Worm (Caenorhabditis elegans) whole organism, L3 larva: ENCODE measurements around the gene Y70C5A.3.

Experiments
- elt-2 ChIP-seq: sonication (generic microtip); optimal IDR thresholded peaks from 2 replicates; lab custom pipeline; 2016; ENCODE audit warnings: missing genetic modification reagents, mild to moderate bottlenecking, missing genetic modification characterization, missing compliant biosample characterization
- fos-1 ChIP-seq: fragments of 150-350 bp; optimal IDR thresholded peaks from 2 replicates; lab custom pipeline; 2014; ENCODE audit warnings: missing biosample characterization, missing genetic modification characterization
- jun-1 ChIP-seq: fragments of 150-350 bp; optimal IDR thresholded peaks from 2 replicates; lab custom pipeline; 2014; ENCODE audit warnings: missing biosample characterization, missing genetic modification reagents, missing genetic modification characterization
- mdl-1 ChIP-seq: fragments of 150-350 bp; optimal IDR thresholded peaks from 2 replicates; lab custom pipeline; 2014; ENCODE audit warnings: missing biosample characterization, missing genetic modification characterization
- nhr-28 ChIP-seq: fragments of 150-350 bp; optimal IDR thresholded peaks from 2 replicates; lab custom pipeline; 2014; ENCODE audit warnings: missing biosample characterization, missing genetic modification characterization
- sea-2 ChIP-seq: fragments of 150-350 bp; sonication (generic microtip); optimal IDR thresholded peaks from 4 replicates; lab custom pipeline; 2014; ENCODE audit warnings: missing biosample characterization, missing genetic modification reagents, missing genetic modification characterization
- tbx-2 ChIP-seq: sonication (generic microtip); optimal IDR thresholded peaks from 2 replicates; lab custom pipeline; 2016; ENCODE audit warnings: mild to moderate bottlenecking, missing genetic modification characterization, missing compliant biosample characterization
- unc-39 ChIP-seq: sonication (generic microtip); optimal IDR thresholded peaks from 4 replicates; lab custom pipeline; 2017; ENCODE audit warnings: missing biosample characterization, missing genetic modification characterization
- ztf-11 ChIP-seq: fragments of 150-350 bp; optimal IDR thresholded peaks from 2 replicates; lab custom pipeline; 2014; ENCODE audit warnings: missing biosample characterization, missing genetic modification characterization
- ztf-4 ChIP-seq: fragments of 150-350 bp; optimal IDR thresholded peaks from 2 replicates; lab custom pipeline; 2014; ENCODE audit warnings: missing biosample characterization, missing genetic modification characterization

ce11 chrV:16603102-16603501, 17.6 kb downstream of the Y70C5A.3 start, which contains the start of gene T03E6.8:
- TF ChIP-seq tbx-2 (tag; lab: Kevin White, UChicago) (no peak), fos-1 (no peak), jun-1 (tag; lab: Kevin White, UChicago) (no peak), ztf-4 (no peak), mdl-1 (tag; lab: Kevin White, UChicago) (no peak), elt-2 (tag; lab: Kevin White, UChicago) (no peak), nhr-28 (tag; lab: Kevin White, UChicago) (no peak), ztf-11 (tag; lab: Kevin White, UChicago) (no peak), unc-39 (no peak), sea-2 (GFP tag; lab: Kevin White, UChicago) (no peak)
